Worm (Caenorhabditis elegans): ENCODE results near the gene F53F4.17.

DNA sequence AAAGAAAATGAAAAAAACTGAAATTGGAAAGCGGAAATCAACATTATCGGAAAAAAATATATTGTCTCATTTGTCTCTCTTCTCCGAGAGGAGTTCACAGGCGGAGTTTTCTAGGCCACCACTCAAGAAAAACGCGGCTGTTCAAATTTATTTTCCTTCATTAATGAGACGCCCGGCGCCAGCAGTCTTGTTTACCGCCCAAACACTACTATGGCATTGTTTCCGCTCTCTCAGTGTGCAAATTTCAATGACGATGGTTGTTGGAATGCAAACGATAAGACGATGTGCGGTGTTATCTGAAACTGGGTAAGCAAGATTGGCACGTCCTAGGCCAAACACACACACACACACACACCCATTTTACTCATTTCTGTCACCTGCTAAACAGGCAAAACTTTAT, 31.3 kb upstream of the F53F4.17 start, which contains the start of gene cav-2:
- peak; percentile 64 for TF ChIP-seq him-1 (tag; optimal IDR thresholded peaks at IDR 0.05)
- peak; percentile 84 for TF ChIP-seq W03F9.2 (tag; optimal IDR thresholded peaks at IDR 0.05)
